Worm (Caenorhabditis elegans) whole organism, young adult: ENCODE measurements around the gene srxa-13.
A peak's percentile ranks its signal among the peaks of the same experiment; 100 is the strongest.

Experiments used
- F23B12.7 ChIP-seq: sonication (generic microtip); optimal IDR thresholded peaks from 2 replicates; lab custom pipeline; 2017; ENCODE audit warnings: missing genetic modification characterization, mild to moderate bottlenecking, missing compliant biosample characterization, antibody characterized with exemption, moderate library complexity; ENCODE audit not compliant: insufficient read depth
- F39B2.1 ChIP-seq: fragments of 200-800 bp; sonication (Bioruptor generic); IDR thresholded peaks from 2 replicates; pipeline ENCODE4 v1.3.6; 2022; ENCODE audit warnings: missing genetic modification reagents, missing genetic modification characterization, missing compliant biosample characterization
- F55B11.4 ChIP-seq: sonication (generic microtip); optimal IDR thresholded peaks from 2 replicates; lab custom pipeline; 2016; ENCODE audit warnings: missing compliant biosample characterization, missing genetic modification characterization, borderline replicate concordance; ENCODE audit not compliant: insufficient read depth
- K12H6.12 ChIP-seq: fragments of 200-800 bp; sonication (Bioruptor generic); optimal IDR thresholded peaks from 2 replicates; lab custom pipeline; 2018; ENCODE audit warnings: mild to moderate bottlenecking, missing genetic modification characterization, missing compliant biosample characterization
- T07F8.4 ChIP-seq: sonication (generic microtip); optimal IDR thresholded peaks from 2 replicates; lab custom pipeline; 2016; ENCODE audit warnings: mild to moderate bottlenecking, missing genetic modification characterization, moderate library complexity, missing compliant biosample characterization
- ZK185.1 ChIP-seq: sonication (generic microtip); optimal IDR thresholded peaks from 2 replicates; lab custom pipeline; 2016; ENCODE audit warnings: mild to moderate bottlenecking, missing genetic modification characterization, missing compliant biosample characterization; ENCODE audit not compliant: poor library complexity, severe bottlenecking
- aptf-2 ChIP-seq: fragments of 200-800 bp; sonication (Bioruptor generic); conservative IDR thresholded peaks from 2 replicates; pipeline ENCODE4 v1.3.6; 2022; ENCODE audit warnings: missing genetic modification reagents, missing genetic modification characterization, missing compliant biosample characterization
- aptf-3 ChIP-seq: fragments of 200-800 bp; sonication (Bioruptor generic); IDR thresholded peaks from 2 replicates; pipeline ENCODE4 v1.3.6; 2022; ENCODE audit warnings: missing genetic modification characterization, missing compliant biosample characterization
- atf-7 ChIP-seq: sonication (generic microtip); optimal IDR thresholded peaks from 2 replicates; lab custom pipeline; 2017; ENCODE audit warnings: mild to moderate bottlenecking, missing genetic modification characterization, missing compliant biosample characterization
- athp-1 ChIP-seq: sonication (generic microtip); optimal IDR thresholded peaks from 2 replicates; lab custom pipeline; 2017; ENCODE audit warnings: mild to moderate bottlenecking, missing genetic modification characterization, missing compliant biosample characterization
- attf-3 ChIP-seq: fragments of 200-800 bp; sonication (Bioruptor generic); conservative IDR thresholded peaks from 2 replicates; pipeline ENCODE4 v1.3.6; 2022; ENCODE audit warnings: missing genetic modification reagents, missing genetic modification characterization, missing compliant biosample characterization
- attf-6 ChIP-seq: fragments of 200-800 bp; sonication (Bioruptor generic); IDR thresholded peaks from 2 replicates; pipeline ENCODE4 v1.3.6; 2022; ENCODE audit warnings: missing genetic modification reagents, missing genetic modification characterization, missing compliant biosample characterization
- bed-1 ChIP-seq: fragments of 200-800 bp; sonication (Bioruptor generic); IDR thresholded peaks from 2 replicates; pipeline ENCODE4 v1.3.6; 2022; ENCODE audit warnings: missing genetic modification reagents, missing genetic modification characterization, missing compliant biosample characterization
- cebp-2 ChIP-seq: fragments of 200-800 bp; sonication (Bioruptor generic); IDR thresholded peaks from 2 replicates; pipeline ENCODE4 v1.3.6; 2022; ENCODE audit warnings: missing genetic modification characterization, missing compliant biosample characterization
- ceh-27 ChIP-seq: fragments of 200-800 bp; sonication (Bioruptor generic); optimal IDR thresholded peaks from 2 replicates; lab custom pipeline; 2018; ENCODE audit warnings: mild to moderate bottlenecking, missing genetic modification characterization, moderate library complexity, missing compliant biosample characterization
- ceh-79 ChIP-seq: sonication (generic microtip); optimal IDR thresholded peaks from 2 replicates; lab custom pipeline; 2017; ENCODE audit warnings: mild to moderate bottlenecking, missing genetic modification characterization, missing compliant biosample characterization
- chd-7 ChIP-seq: sonication (generic microtip); optimal IDR thresholded peaks from 2 replicates; lab custom pipeline; 2016; ENCODE audit warnings: mild to moderate bottlenecking, missing genetic modification characterization, moderate library complexity, missing compliant biosample characterization
- efl-1 ChIP-seq: fragments of 150-350 bp; optimal IDR thresholded peaks from 2 replicates; lab custom pipeline; 2014; ENCODE audit warnings: missing biosample characterization, missing genetic modification reagents, missing genetic modification characterization
- egrh-3 ChIP-seq: fragments of 200-800 bp; sonication (Bioruptor generic); IDR thresholded peaks from 2 replicates; pipeline ENCODE4 v1.3.6; 2022; ENCODE audit warnings: missing genetic modification reagents, missing genetic modification characterization, missing compliant biosample characterization
- ets-4 ChIP-seq: fragments of 200-800 bp; sonication (Bioruptor generic); optimal IDR thresholded peaks from 2 replicates; lab custom pipeline; 2018; ENCODE audit warnings: mild to moderate bottlenecking, missing genetic modification characterization, missing compliant biosample characterization
- fkh-3 ChIP-seq: sonication (generic microtip); optimal IDR thresholded peaks from 2 replicates; lab custom pipeline; 2016; ENCODE audit warnings: mild to moderate bottlenecking, missing genetic modification characterization, missing compliant biosample characterization
- gei-17 ChIP-seq: fragments of 200-800 bp; sonication (Bioruptor generic); optimal IDR thresholded peaks from 2 replicates; lab custom pipeline; 2018; ENCODE audit warnings: mild to moderate bottlenecking, missing genetic modification characterization, missing compliant biosample characterization
- hlh-12 ChIP-seq: sonication (generic microtip); optimal IDR thresholded peaks from 2 replicates; lab custom pipeline; 2016; ENCODE audit warnings: missing genetic modification characterization, missing compliant biosample characterization
- hlh-26 ChIP-seq: fragments of 200-800 bp; sonication (Bioruptor generic); conservative IDR thresholded peaks from 2 replicates; pipeline ENCODE4 v1.3.6; 2022; ENCODE audit warnings: missing genetic modification reagents, missing genetic modification characterization, missing compliant biosample characterization
- hmg-20 ChIP-seq: fragments of 200-800 bp; sonication (Bioruptor generic); IDR thresholded peaks from 2 replicates; pipeline ENCODE4 v1.3.6; 2022; ENCODE audit warnings: missing genetic modification reagents, missing genetic modification characterization, missing compliant biosample characterization
- hrde-1 ChIP-seq: sonication (generic microtip); optimal IDR thresholded peaks from 2 replicates; lab custom pipeline; 2016; ENCODE audit warnings: missing genetic modification characterization, mild to moderate bottlenecking, missing compliant biosample characterization, moderate library complexity, missing genotype, missing genetic modification reagents, borderline replicate concordance
- hsf-1 ChIP-seq: fragments of 200-800 bp; sonication (Bioruptor generic); IDR thresholded peaks from 2 replicates; pipeline ENCODE4 v1.3.6; 2022; ENCODE audit warnings: missing genetic modification reagents, missing genetic modification characterization, missing compliant biosample characterization
- lag-1 ChIP-seq: fragments of 200-800 bp; sonication (Bioruptor generic); IDR thresholded peaks from 2 replicates; pipeline ENCODE4 v1.3.6; 2022; ENCODE audit warnings: missing genetic modification reagents, missing genetic modification characterization, missing compliant biosample characterization
- let-526 ChIP-seq: fragments of 200-800 bp; sonication (Bioruptor generic); IDR thresholded peaks from 2 replicates; pipeline ENCODE4 v1.3.6; 2022; ENCODE audit warnings: missing genetic modification reagents, missing genetic modification characterization, missing compliant biosample characterization
- lir-1 ChIP-seq: fragments of 200-800 bp; sonication (Bioruptor generic); conservative IDR thresholded peaks from 2 replicates; pipeline ENCODE4 v1.3.6; 2022; ENCODE audit warnings: missing genetic modification reagents, missing genetic modification characterization, missing compliant biosample characterization
- madf-10 ChIP-seq: sonication (generic microtip); optimal IDR thresholded peaks from 2 replicates; lab custom pipeline; 2016; ENCODE audit warnings: mild to moderate bottlenecking, missing genetic modification characterization, missing compliant biosample characterization
- mes-4 ChIP-seq: sonication (generic microtip); optimal IDR thresholded peaks from 2 replicates; lab custom pipeline; 2016; ENCODE audit warnings: missing genotype, missing genetic modification characterization, missing compliant biosample characterization
- nhr-80 ChIP-seq: sonication (generic microtip); optimal IDR thresholded peaks from 2 replicates; lab custom pipeline; 2016; ENCODE audit warnings: missing genetic modification characterization, missing compliant biosample characterization
- pbrm-1 ChIP-seq: fragments of 200-800 bp; sonication (Bioruptor generic); IDR thresholded peaks from 2 replicates; pipeline ENCODE4 v1.3.6; 2022; ENCODE audit warnings: missing genetic modification reagents, missing genetic modification characterization, missing compliant biosample characterization
- pha-4 ChIP-seq: fragments of 150-350 bp; sonication (generic microtip); optimal IDR thresholded peaks from 2 replicates; lab custom pipeline; 2014; ENCODE audit warnings: missing biosample characterization, missing genetic modification reagents, missing genetic modification characterization
- rec-8 ChIP-seq, 2 experiments: sonication (generic microtip); optimal IDR thresholded peaks; 2 replicates each; lab custom pipeline; 2016; ENCODE audit warnings: mild to moderate bottlenecking in 2 of 2, missing genetic modification characterization in 2 of 2, missing genetic modification reagents in 2 of 2, missing genotype in 2 of 2, missing biosample characterization in 1 of 2, missing compliant biosample characterization in 1 of 2, moderate library complexity in 1 of 2
- repo-1 ChIP-seq: sonication (generic microtip); optimal IDR thresholded peaks from 2 replicates; lab custom pipeline; 2017; ENCODE audit warnings: mild to moderate bottlenecking, missing genetic modification characterization, missing compliant biosample characterization
- sdz-38 ChIP-seq: sonication (generic microtip); optimal IDR thresholded peaks from 2 replicates; lab custom pipeline; 2016; ENCODE audit warnings: missing genotype, missing genetic modification characterization, missing compliant biosample characterization
- sea-2 ChIP-seq: fragments of 200-800 bp; sonication (Bioruptor generic); IDR thresholded peaks from 2 replicates; pipeline ENCODE4 v1.3.6; 2022; ENCODE audit warnings: missing genetic modification characterization, missing compliant biosample characterization
- snpc-1.1 ChIP-seq: sonication (generic microtip); optimal IDR thresholded peaks from 2 replicates; lab custom pipeline; 2017; ENCODE audit warnings: missing genetic modification characterization, mild to moderate bottlenecking, missing compliant biosample characterization, antibody characterized with exemption, moderate library complexity, missing genotype, missing genetic modification reagents; ENCODE audit not compliant: insufficient read depth
- snpc-3.4 ChIP-seq: sonication (generic microtip); optimal IDR thresholded peaks from 2 replicates; lab custom pipeline; 2017; ENCODE audit warnings: missing genetic modification characterization, mild to moderate bottlenecking, missing compliant biosample characterization, antibody characterized with exemption, moderate library complexity, missing genotype, missing genetic modification reagents
- somi-1 ChIP-seq: fragments of 200-800 bp; sonication (Bioruptor generic); optimal IDR thresholded peaks from 2 replicates; lab custom pipeline; 2018; ENCODE audit warnings: mild to moderate bottlenecking, missing genetic modification characterization, missing compliant biosample characterization
- tbx-9 ChIP-seq: sonication (generic microtip); optimal IDR thresholded peaks from 2 replicates; lab custom pipeline; 2016; ENCODE audit warnings: borderline replicate concordance, missing genetic modification characterization, inconsistent platforms, missing compliant biosample characterization
- unc-130 ChIP-seq: sonication (generic microtip); optimal IDR thresholded peaks from 2 replicates; lab custom pipeline; 2016; ENCODE audit warnings: missing genetic modification reagents, missing genetic modification characterization, missing compliant biosample characterization
- xnd-1 ChIP-seq: sonication (generic microtip); optimal IDR thresholded peaks from 2 replicates; lab custom pipeline; 2016; ENCODE audit warnings: missing genotype, missing genetic modification reagents, missing genetic modification characterization, missing compliant biosample characterization
- zfh-2 ChIP-seq: fragments of 200-800 bp; sonication (Bioruptor generic); conservative IDR thresholded peaks from 2 replicates; pipeline ENCODE4 v1.3.6; 2022; ENCODE audit warnings: missing genetic modification reagents, missing genetic modification characterization, missing compliant biosample characterization
- zim-3 ChIP-seq: sonication (generic microtip); optimal IDR thresholded peaks from 2 replicates; lab custom pipeline; 2017; ENCODE audit warnings: mild to moderate bottlenecking, missing genetic modification characterization, moderate library complexity, missing compliant biosample characterization

The srxa-13 gene

DNA sequence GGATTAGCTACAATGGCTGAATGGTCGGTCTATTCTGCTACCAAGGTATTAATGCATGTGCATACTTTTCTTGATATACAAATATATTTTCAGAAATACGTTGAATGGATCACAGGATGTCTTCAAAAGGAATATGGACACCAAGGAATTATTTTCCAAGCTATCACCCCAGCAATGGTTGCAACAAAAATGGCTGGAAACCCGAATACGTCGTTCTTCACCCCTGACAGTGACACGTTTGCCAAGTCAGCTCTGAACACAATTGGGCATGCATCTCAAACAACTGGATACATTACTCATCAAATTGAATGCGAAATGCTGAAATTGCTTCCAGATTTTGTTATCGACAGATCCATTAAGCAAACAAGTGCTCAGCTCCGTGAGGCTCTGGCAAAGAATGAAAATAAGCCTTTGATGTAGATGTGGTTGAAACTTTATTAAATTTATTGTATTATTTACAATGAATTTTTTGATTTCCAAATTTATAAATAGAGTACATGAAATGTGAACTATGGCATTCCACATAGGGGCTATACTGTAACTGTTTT lies 22.0 kb upstream of the srxa-13 start (continued):
- TF ChIP-seq attf-6 (GFP tag; lab: Robert Waterston, UW) (peak; percentile 71), zfh-2 (GFP tag; lab: Robert Waterston, UW) (no peak), lag-1 (GFP tag; lab: Robert Waterston, UW) (0 out of 2 replicates have a peak, but pooled peaks have one; percentile 69), sdz-38 (tag; lab: Kevin White, UChicago) (no peak), repo-1 (tag; lab: Kevin White, UChicago) (peak; percentile 98), let-526 (GFP tag; lab: Robert Waterston, UW) (peak; percentile 84), K12H6.12 (peak; percentile 55), attf-3 (GFP tag; lab: Robert Waterston, UW) (0 out of 2 replicates have a peak, but pooled peaks have one; percentile 16), fkh-3 (no peak), pbrm-1 (GFP tag; lab: Robert Waterston, UW) (peak; percentile 61; the same call in 1 of the 2 replicates), hsf-1 (GFP tag; lab: Robert Waterston, UW) (peak; percentile 65; the same call in 1 of the 2 replicates), mes-4 (no peak), F39B2.1 (GFP tag; lab: Robert Waterston, UW) (no peak), bed-1 (GFP tag; lab: Robert Waterston, UW) (no peak), nhr-80 (tag; lab: Kevin White, UChicago) (peak; percentile 47), hlh-26 (no peak), madf-10 (tag; lab: Kevin White, UChicago) (peak; percentile 64), hlh-12 (no peak), ets-4 (GFP tag; lab: Kevin White, UChicago) (peak; percentile 81), efl-1 (GFP tag; lab: Kevin White, UChicago) (no peak), hmg-20 (GFP tag; lab: Robert Waterston, UW) (peak; percentile 62; the same call in 1 of the 2 replicates), tbx-9 (no peak), aptf-3 (peak; percentile 88; the same call in 1 of the 2 replicates), ceh-27 (GFP tag; lab: Kevin White, UChicago) (peak; percentile 41), sea-2 (peak; percentile 22; the same call in 1 of the 2 replicates), ZK185.1 (tag; lab: Kevin White, UChicago) (peak; percentile 78), aptf-2 (GFP tag; lab: Robert Waterston, UW) (no peak), atf-7 (tag; lab: Kevin White, UChicago) (peak; percentile 90), chd-7 (tag; lab: Kevin White, UChicago) (peak; percentile 92), athp-1 (tag; lab: Kevin White, UChicago) (peak; percentile 67), zim-3 (tag; lab: Kevin White, UChicago) (peak; percentile 16), F55B11.4 (tag; lab: Kevin White, UChicago) (no peak), somi-1 (peak; percentile 88), F23B12.7 (tag; lab: Kevin White, UChicago) (no peak), hrde-1 (tag; lab: Kevin White, UChicago) (no peak), snpc-1.1 (tag; lab: Kevin White, UChicago) (no peak), xnd-1 (tag; lab: Kevin White, UChicago) (no peak), pha-4 (tag; lab: Kevin White, UChicago) (peak; percentile 55), gei-17 (GFP tag; lab: Kevin White, UChicago) (peak; percentile 76), cebp-2 (GFP tag; lab: Robert Waterston, UW) (0 out of 2 replicates have a peak, but pooled peaks have one; percentile 58), unc-130 (GFP tag; lab: Kevin White, UChicago) (no peak), rec-8 (tag; optimal IDR thresholded peaks at IDR 0.05; lab: Kevin White, UChicago) (no peak), snpc-3.4 (no peak), lir-1 (peak; percentile 73), egrh-3 (no peak), ceh-79 (tag; lab: Kevin White, UChicago) (no peak), T07F8.4 (tag; lab: Kevin White, UChicago) (no peak)
